Worm (Caenorhabditis elegans) whole organism, dauer: ENCODE measurements around the gene Y54G2A.44.
"Not testable (repeated sequence)": the region's sequence is repeated elsewhere in the genome, so short reads cannot be mapped to it uniquely, and the experiment has no call there.

Source experiments
- unc-62 ChIP-seq: sonication (generic microtip); optimal IDR thresholded peaks from 2 replicates; lab custom pipeline; 2017; ENCODE audit warnings: missing biosample characterization, missing genetic modification reagents, missing genetic modification characterization

Gene Y54G2A.44

ce11 chrIV:2801558-2801957 lies at the start of gene Y54G2A.44:
Gene Y54G2A.44, plus strand, starts transcription at chrIV:2801858.
- not testable (repeated sequence) for TF ChIP-seq unc-62 (GFP tag; lab: Kevin White, UChicago)

ce11 chrIV:2753541-2753940 lies 48.1 kb upstream of the Y54G2A.44 start:
- TF ChIP-seq unc-62 (GFP tag; lab: Kevin White, UChicago) = no peak

ce11 chrIV:2758079-2758478 lies 43.6 kb upstream of the Y54G2A.44 start:
- no peak for TF ChIP-seq unc-62 (GFP tag; lab: Kevin White, UChicago)

- TF ChIP-seq unc-62 (GFP tag; lab: Kevin White, UChicago) = no peak
Measured at ce11 chrIV:2759163-2759562, 42.5 kb upstream of the Y54G2A.44 start, which contains the start of gene Y54G2A.38. Gene Y54G2A.38, plus strand, starts transcription at chrIV:2759463.

ce11 chrIV:2761477-2761876 lies 40.2 kb upstream of the Y54G2A.44 start:
- no peak for TF ChIP-seq unc-62 (GFP tag; lab: Kevin White, UChicago)

- TF ChIP-seq unc-62 (GFP tag; lab: Kevin White, UChicago) = no peak
Measured at ce11 chrIV:2762380-2762779, 39.3 kb upstream of the Y54G2A.44 start, which contains the start of gene Y54G2A.77. Gene Y54G2A.77, plus strand, starts transcription at chrIV:2762680.

ce11 chrIV:2764160-2764559 lies 37.5 kb upstream of the Y54G2A.44 start:
- no peak for TF ChIP-seq unc-62 (GFP tag; lab: Kevin White, UChicago)

- no peak for TF ChIP-seq unc-62 (GFP tag; lab: Kevin White, UChicago)
Measured at ce11 chrIV:2765048-2765708, 36.5 kb upstream of the Y54G2A.44 start.

- no peak for TF ChIP-seq unc-62 (GFP tag; lab: Kevin White, UChicago)
Measured at ce11 chrIV:2770067-2770466, 31.6 kb upstream of the Y54G2A.44 start.

- TF ChIP-seq unc-62 (GFP tag; lab: Kevin White, UChicago) = no peak
Measured at ce11 chrIV:2770835-2771234, 30.8 kb upstream of the Y54G2A.44 start.

ce11 chrIV:2771692-2772091 lies 30.0 kb upstream of the Y54G2A.44 start, which contains the start of gene Y54G2A.11:
Gene Y54G2A.11, minus strand, starts transcription at chrIV:2771792.
- no peak for TF ChIP-seq unc-62 (GFP tag; lab: Kevin White, UChicago)

- TF ChIP-seq unc-62 (GFP tag; lab: Kevin White, UChicago) = no peak
Measured at ce11 chrIV:2772209-2772851, 29.3 kb upstream of the Y54G2A.44 start.

ce11 chrIV:2773382-2773979 lies 28.2 kb upstream of the Y54G2A.44 start:
- TF ChIP-seq unc-62 (GFP tag; lab: Kevin White, UChicago) = no peak

ce11 chrIV:2774500-2774899 lies 27.2 kb upstream of the Y54G2A.44 start:
- no peak for TF ChIP-seq unc-62 (GFP tag; lab: Kevin White, UChicago)

- no peak for TF ChIP-seq unc-62 (GFP tag; lab: Kevin White, UChicago)
Measured at ce11 chrIV:2775992-2776630, 25.5 kb upstream of the Y54G2A.44 start.

- no peak for TF ChIP-seq unc-62 (GFP tag; lab: Kevin White, UChicago)
Measured at ce11 chrIV:2776733-2777132, 24.9 kb upstream of the Y54G2A.44 start.
